Fruit fly (Drosophila melanogaster): ENCODE results near the gene CG32939.
"Not testable (repeated sequence)": the region's sequence is repeated elsewhere in the genome, so short reads cannot be mapped to it uniquely, and the experiment has no call there.

DNA sequence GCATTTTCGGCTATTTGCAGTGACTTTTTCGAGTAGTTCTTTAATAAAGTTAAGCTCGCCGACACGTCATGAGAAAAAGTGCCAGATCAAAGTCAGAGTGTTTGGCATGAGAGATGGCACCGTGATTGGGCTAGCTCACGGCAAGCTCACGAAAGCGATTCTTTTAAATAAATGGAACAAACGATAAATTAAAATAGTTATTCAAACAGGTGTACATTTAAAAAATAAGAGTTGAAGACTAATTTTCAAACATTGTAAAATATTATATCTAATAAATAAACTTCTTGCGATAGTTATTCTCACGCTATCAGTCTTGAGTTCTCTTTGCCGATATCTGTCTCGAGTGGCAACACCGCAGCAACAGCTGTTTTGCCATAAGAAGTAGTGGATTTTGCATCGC, 7.5 kb upstream of the CG32939 start, which contains the start of the genes eca and CG18542:
- not testable (repeated sequence) for TF ChIP-seq CG9948 (tag; optimal IDR thresholded peaks at IDR 0.05); CG10348 (GFP tag; IDR thresholded peaks at IDR 0.05); CG32121 (GFP tag; IDR thresholded peaks at IDR 0.05); EcR (GFP tag; optimal IDR thresholded peaks at IDR 0.05)
